Fruit fly (Drosophila melanogaster): ENCODE measurements around the gene nudC.

DNA sequence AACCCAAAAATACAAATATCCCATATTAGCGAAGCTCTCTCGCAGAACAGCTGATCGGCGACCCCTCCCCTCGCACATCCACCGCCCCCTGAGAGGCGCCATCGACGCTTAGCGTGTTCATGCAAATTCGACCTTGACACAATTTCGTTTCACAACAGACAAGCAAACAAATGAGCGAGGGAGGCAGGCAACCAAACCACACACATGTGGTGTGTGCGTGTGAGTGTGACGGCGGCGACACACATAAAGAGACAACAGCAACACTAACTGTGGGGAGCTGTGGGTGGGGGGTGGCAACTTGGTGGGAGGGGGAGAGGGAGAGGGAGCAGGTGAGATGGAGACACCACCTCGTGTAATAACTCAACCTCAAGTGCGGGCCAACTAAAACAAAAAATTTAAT lies 19.9 kb downstream of the nudC start:
- TF ChIP-seq insv (optimal IDR thresholded peaks at IDR 0.05) (no peak), ttk (optimal IDR thresholded peaks at IDR 0.05) (no peak), psq (optimal IDR thresholded peaks at IDR 0.05) (no peak), Sin3A (optimal IDR thresholded peaks at IDR 0.05) (no peak), h (optimal IDR thresholded peaks at IDR 0.05) (no peak)
